Worm (Caenorhabditis elegans) whole organism, L4/young adult: Measurements from ENCODE around the gene fbxa-76.

ENCODE experiments used
- W03F9.2 ChIP-seq: fragments of 150-350 bp; optimal IDR thresholded peaks from 2 replicates; lab custom pipeline; 2014; ENCODE audit warnings: missing biosample characterization, missing genetic modification characterization
- dao-5 ChIP-seq: sonication (generic microtip); optimal IDR thresholded peaks from 2 replicates; lab custom pipeline; 2016; ENCODE audit warnings: missing genotype, missing genetic modification characterization, moderate library complexity, missing compliant biosample characterization
- him-1 ChIP-seq: sonication (generic microtip); optimal IDR thresholded peaks from 2 replicates; lab custom pipeline; 2016; ENCODE audit warnings: missing genotype, missing genetic modification reagents, missing genetic modification characterization, missing compliant biosample characterization

ce11 chrIII:1295149-1295716 lies 46.3 kb upstream of the fbxa-76 start, which contains the start of gene fbxa-35:
- TF ChIP-seq dao-5 (tag; lab: Kevin White, UChicago) (no peak), him-1 (tag; lab: Kevin White, UChicago) (no peak), W03F9.2 (tag; lab: Kevin White, UChicago) (no peak)
